Worm (Caenorhabditis elegans): ENCODE results near the gene kbp-3.

Gene kbp-3

DNA sequence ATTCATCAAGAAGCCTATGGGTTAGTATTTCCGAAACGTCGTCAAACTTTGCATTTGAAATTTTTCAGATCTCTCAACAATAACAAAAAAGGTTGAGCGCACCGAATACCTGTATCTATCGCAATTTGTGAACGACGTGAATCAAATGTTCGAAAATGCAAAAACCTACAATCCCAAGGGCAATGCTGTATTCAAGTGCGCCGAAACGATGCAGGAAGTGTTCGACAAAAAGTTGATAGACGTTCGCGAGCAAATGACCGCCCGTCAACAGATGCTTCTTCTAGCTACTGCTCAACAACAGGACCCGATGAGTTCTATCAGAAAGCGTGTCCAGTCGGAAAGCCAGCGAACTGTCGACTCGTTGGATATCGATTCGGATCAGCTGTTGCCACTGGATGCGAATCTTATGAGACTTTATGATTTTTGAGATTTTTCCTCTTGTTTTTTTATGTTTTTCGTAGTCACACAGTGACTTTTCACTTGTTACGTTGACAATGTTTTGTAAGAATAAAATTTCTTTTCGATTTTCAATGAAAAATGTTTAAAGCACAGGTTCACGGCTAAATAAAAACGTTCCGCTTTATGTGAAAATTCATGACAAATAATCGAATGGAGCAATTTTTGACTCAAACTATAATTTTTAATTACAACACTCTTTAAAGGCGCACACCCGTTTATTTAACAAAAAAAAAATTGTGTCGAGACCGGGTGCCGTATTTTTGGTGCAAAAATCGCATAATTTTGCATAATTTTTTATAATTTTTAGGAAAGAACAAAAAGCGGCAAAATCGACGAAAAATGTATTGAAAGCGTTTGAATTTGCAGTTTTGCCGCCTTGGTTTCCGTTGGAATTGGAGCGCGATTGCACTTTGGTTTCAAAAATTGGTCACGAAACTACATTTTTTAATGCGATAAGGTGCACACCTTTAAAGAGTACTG is 17.7 kb upstream of the kbp-3 start (continued):
- peak; percentile 39 for TF ChIP-seq duxl-1 (tag; optimal IDR thresholded peaks at IDR 0.05; ENCODE audit: poor library complexity)
- peak; percentile 40 for TF ChIP-seq rbr-2 (tag; optimal IDR thresholded peaks at IDR 0.05)
- TF ChIP-seq set-16 (GFP tag; IDR thresholded peaks at IDR 0.05), result no peak
- no peak for TF ChIP-seq lin-13 (GFP tag; optimal IDR thresholded peaks at IDR 0.05)
- no peak for TF ChIP-seq unc-130 (GFP tag; optimal IDR thresholded peaks at IDR 0.05)
- peak; percentile 7; the same call in 1 of the 2 replicates for TF ChIP-seq hmg-1.1 (GFP tag; IDR thresholded peaks at IDR 0.05)
- no peak for TF ChIP-seq zfp-2 (tag; optimal IDR thresholded peaks at IDR 0.05)
- no peak for TF ChIP-seq madf-9 (GFP tag; conservative IDR thresholded peaks at IDR 0.05)
- no peak for TF ChIP-seq vab-7 (GFP tag; IDR thresholded peaks at IDR 0.05)
- TF ChIP-seq ztf-11 (tag; optimal IDR thresholded peaks at IDR 0.05), result no peak
- TF ChIP-seq lin-39 (tag; optimal IDR thresholded peaks at IDR 0.05), result no peak

DNA sequence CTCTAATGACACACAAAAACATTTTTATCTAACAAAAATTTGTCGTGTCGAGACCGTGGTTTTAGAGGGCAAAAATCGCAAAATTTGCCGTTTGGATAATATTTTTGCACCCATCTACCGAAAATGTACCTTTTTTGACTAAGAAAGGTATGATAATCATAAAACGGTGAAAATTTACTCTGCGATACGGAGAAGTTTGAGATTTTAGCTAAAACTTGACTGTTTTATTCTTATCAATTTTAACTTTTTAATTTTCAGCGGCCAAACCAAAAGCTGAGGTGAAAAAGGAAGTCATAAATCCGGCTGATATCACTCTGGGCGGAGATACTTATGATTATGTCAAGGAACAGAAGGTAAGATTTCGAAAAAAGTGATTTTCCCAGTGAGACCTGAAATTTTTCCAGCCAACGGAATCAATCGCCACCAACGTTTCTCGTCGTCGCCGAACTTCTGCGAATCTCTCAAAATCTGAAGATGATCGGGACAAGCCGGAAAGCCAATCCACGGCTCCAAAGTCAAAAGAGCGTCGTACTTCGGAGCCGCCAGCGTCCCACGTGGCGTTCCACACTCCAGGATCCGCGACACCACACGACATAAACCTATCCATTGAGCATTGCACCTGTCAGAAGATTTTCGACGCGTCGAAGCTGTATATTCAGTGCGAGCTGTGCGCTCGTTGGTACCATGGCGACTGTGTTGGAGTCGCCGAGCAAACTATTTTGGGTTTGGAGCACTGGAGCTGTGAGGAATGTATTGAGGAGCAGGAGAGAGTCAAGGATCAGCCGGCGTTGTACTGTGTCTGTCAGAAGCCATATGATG is 16.4 kb upstream of the kbp-3 start:
- TF ChIP-seq T26A8.4 (GFP tag; IDR thresholded peaks at IDR 0.05), result peak; percentile 66
- peak; percentile 88 for TF ChIP-seq aha-1 (tag)
- TF ChIP-seq saeg-2 (GFP tag; IDR thresholded peaks at IDR 0.05), result no peak
- no peak; the same call in 1 of the 2 replicates for TF ChIP-seq pha-4 (GFP tag; IDR thresholded peaks at IDR 0.05)
- TF ChIP-seq pha-4 (tag; optimal IDR thresholded peaks at IDR 0.05), result peak; percentile 83
- TF ChIP-seq unc-62 (GFP tag; optimal IDR thresholded peaks at IDR 0.05 in 1 of 2), result peak in 1 of 2 experiments; percentile 61
- TF ChIP-seq unc-62 (tag; optimal IDR thresholded peaks at IDR 0.05), result no peak
- peak; percentile 67; the same call in 1 of the 2 replicates for TF ChIP-seq set-16 (GFP tag; IDR thresholded peaks at IDR 0.05)
- TF ChIP-seq dpl-1 (GFP tag; optimal IDR thresholded peaks at IDR 0.05), result no peak
- 0 out of 2 replicates have a peak, but pooled peaks have one; percentile 11 for TF ChIP-seq daf-19 (GFP tag; conservative IDR thresholded peaks at IDR 0.05)
- TF ChIP-seq nhr-28 (tag; optimal IDR thresholded peaks at IDR 0.05), result peak; percentile 0
- peak in 1 of 2 experiments; percentile 11 for TF ChIP-seq lsy-2 (tag; optimal IDR thresholded peaks at IDR 0.05)
- no peak for TF ChIP-seq zip-2 (tag; optimal IDR thresholded peaks at IDR 0.05)
- peak; percentile 7 for TF ChIP-seq duxl-1 (tag; optimal IDR thresholded peaks at IDR 0.05; ENCODE audit: poor library complexity)
- TF ChIP-seq zip-11 (GFP tag; IDR thresholded peaks at IDR 0.05), result no peak
- no peak for TF ChIP-seq egl-27 (tag; optimal IDR thresholded peaks at IDR 0.05)
- no peak for TF ChIP-seq nhr-76 (tag; optimal IDR thresholded peaks at IDR 0.05)
- no peak for TF ChIP-seq mxl-2 (GFP tag; conservative IDR thresholded peaks at IDR 0.05)

DNA sequence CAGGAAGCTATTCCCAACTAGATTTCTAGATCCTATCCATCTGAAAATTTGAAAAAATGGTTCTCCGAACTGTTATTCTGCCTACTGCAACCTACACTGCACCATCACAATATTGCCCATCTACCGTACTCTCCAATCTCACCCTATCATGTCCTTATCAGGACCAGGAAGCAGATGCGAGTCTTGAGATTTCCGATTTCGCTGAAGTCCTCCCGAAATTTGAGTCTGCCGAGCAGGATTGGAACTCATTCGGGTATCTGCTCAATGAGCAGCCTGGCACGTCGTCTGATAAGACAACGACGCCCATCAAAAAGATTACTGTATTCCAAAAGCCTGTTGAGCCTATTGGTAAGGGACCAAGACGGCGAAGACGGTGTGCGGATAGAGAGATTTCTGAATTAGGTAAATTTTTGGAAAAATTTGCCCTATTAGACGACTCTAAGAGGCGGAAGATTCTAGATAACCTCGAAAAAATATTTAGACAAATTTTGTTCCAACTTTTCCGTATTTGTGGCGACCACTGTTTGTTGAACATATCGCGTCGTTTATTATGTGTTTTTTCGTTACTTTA is 15.7 kb upstream of the kbp-3 start:
- TF ChIP-seq daf-16 (GFP tag; optimal IDR thresholded peaks at IDR 0.05) (no peak), daf-16 (tag; optimal IDR thresholded peaks at IDR 0.05) (peak; percentile 12), pqm-1 (tag; optimal IDR thresholded peaks at IDR 0.05) (no peak), ceh-20 (GFP tag; IDR thresholded peaks at IDR 0.05) (0 out of 2 replicates have a peak, but pooled peaks have one; percentile 1), F37D6.2 (tag; optimal IDR thresholded peaks at IDR 0.05) (no peak), dpl-1 (GFP tag; optimal IDR thresholded peaks at IDR 0.05) (no peak), dmd-8 (GFP tag; IDR thresholded peaks at IDR 0.05) (no peak), lin-13 (GFP tag; optimal IDR thresholded peaks at IDR 0.05) (peak; percentile 6), F10B5.3 (tag; optimal IDR thresholded peaks at IDR 0.05) (peak; percentile 10), aha-1 (tag) (peak; percentile 38), F49E8.2 (tag; optimal IDR thresholded peaks at IDR 0.05; ENCODE audit: borderline replicate concordance) (no peak), hif-1 (tag; optimal IDR thresholded peaks at IDR 0.05) (no peak), nhr-41 (GFP tag; IDR thresholded peaks at IDR 0.05) (no peak), ZK546.5 (tag; optimal IDR thresholded peaks at IDR 0.05) (no peak)

All from whole organism, L4 larva.